Worm (Caenorhabditis elegans): ENCODE data around the gene pvf-1.

ce11 chrIII:1785776-1786175 lies 38.3 kb downstream of the pvf-1 start:
- TF ChIP-seq hlh-30 (tag; optimal IDR thresholded peaks at IDR 0.05; ENCODE audit: insufficient read depth), result no peak
- no peak for TF ChIP-seq tbx-7 (tag; optimal IDR thresholded peaks at IDR 0.05)
